Fruit fly (Drosophila melanogaster): Measurements from ENCODE around the gene CG32856.

dm6 chr3R:15993815-15994572, 28.8 kb upstream of the CG32856 start:
- TF ChIP-seq corto (GFP tag; optimal IDR thresholded peaks at IDR 0.05) (no peak), CG12071 (GFP tag; optimal IDR thresholded peaks at IDR 0.05) (no peak), TFAM (GFP tag; optimal IDR thresholded peaks at IDR 0.05) (no peak), Hey (tag; optimal IDR thresholded peaks at IDR 0.05) (no peak), cg (GFP tag; optimal IDR thresholded peaks at IDR 0.05) (no peak), usp (GFP tag; optimal IDR thresholded peaks at IDR 0.05) (no peak), bigmax (GFP tag; optimal IDR thresholded peaks at IDR 0.05) (no peak)

Data from whole organism, embryonic.